Fruit fly (Drosophila melanogaster) whole organism, wandering third instar larva: Measurements from ENCODE around the gene tio.

Experiments used
- Abd-B ChIP-seq: fragments of >200 bp; optimal IDR thresholded peaks from 2 replicates; lab custom pipeline; 2017; ENCODE audit warnings: missing biosample characterization, missing genetic modification characterization
- CrebA ChIP-seq: fragments of 200-800 bp; sonication (Bioruptor generic); optimal IDR thresholded peaks from 2 replicates; lab custom pipeline; 2016; ENCODE audit warnings: missing biosample characterization, mild to moderate bottlenecking, missing genetic modification characterization, borderline replicate concordance
- Dfd ChIP-seq: fragments of >200 bp; optimal IDR thresholded peaks from 2 replicates; lab custom pipeline; 2017; ENCODE audit warnings: missing biosample characterization, missing genetic modification characterization
- Hnf4 ChIP-seq: fragments of 200-800 bp; sonication (Bioruptor generic); optimal IDR thresholded peaks from 2 replicates; lab custom pipeline; 2016; ENCODE audit warnings: missing biosample characterization, mild to moderate bottlenecking, missing genetic modification characterization
- OdsH ChIP-seq: fragments of 200-800 bp; sonication (Bioruptor generic); optimal IDR thresholded peaks from 2 replicates; lab custom pipeline; 2016; ENCODE audit warnings: missing biosample characterization, mild to moderate bottlenecking, missing genetic modification characterization
- brk ChIP-seq: fragments of 200-800 bp; sonication (Bioruptor generic); optimal IDR thresholded peaks from 2 replicates; lab custom pipeline; 2016; ENCODE audit warnings: missing biosample characterization, mild to moderate bottlenecking, missing genetic modification characterization
- dsf ChIP-seq: sonication (Bioruptor generic); optimal IDR thresholded peaks from 2 replicates; lab custom pipeline; 2016; ENCODE audit warnings: missing biosample characterization, missing genetic modification characterization, borderline replicate concordance
- usp ChIP-seq: fragments of >200 bp; optimal IDR thresholded peaks from 2 replicates; lab custom pipeline; 2017; ENCODE audit warnings: missing biosample characterization, missing genetic modification characterization

DNA sequence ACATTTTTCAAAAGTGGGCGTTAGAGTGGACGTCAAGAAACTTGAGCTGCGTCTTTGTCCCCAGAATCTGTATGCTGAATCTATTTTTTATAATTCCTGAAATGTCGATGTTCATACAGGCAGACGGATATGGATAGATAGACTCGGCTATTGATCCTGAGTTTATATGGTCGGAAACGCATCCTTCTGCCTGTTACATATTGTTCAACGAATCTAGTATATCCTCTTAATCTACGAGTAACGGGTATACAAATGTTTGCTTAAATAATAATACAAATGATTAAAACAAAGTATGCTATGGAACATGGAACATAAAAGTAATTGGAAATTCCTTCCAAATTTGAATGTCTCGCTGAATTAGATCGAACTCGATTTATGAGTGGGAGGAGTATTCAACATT lies 51.8 kb downstream of the tio start, which contains the start of gene tplus3a:
- TF ChIP-seq CrebA (GFP tag; lab: Kevin White, UChicago): no peak
- no peak for TF ChIP-seq Hnf4 (GFP tag; lab: Kevin White, UChicago)
- no peak for TF ChIP-seq brk (GFP tag; lab: Kevin White, UChicago)
- no peak for TF ChIP-seq dsf (GFP tag; lab: Kevin White, UChicago)
- TF ChIP-seq Dfd (GFP tag; lab: Kevin White, UChicago): no peak
- no peak for TF ChIP-seq usp (GFP tag; lab: Kevin White, UChicago)
- no peak for TF ChIP-seq Abd-B (GFP tag; lab: Kevin White, UChicago)
- no peak for TF ChIP-seq OdsH (GFP tag; lab: Kevin White, UChicago)
